Fruit fly (Drosophila melanogaster) whole organism, prepupa: ENCODE data around the gene CG31548.

Source experiments
- CG10631 ChIP-seq: fragments of 200-800 bp; sonication (Bioruptor generic); optimal IDR thresholded peaks from 2 replicates; lab custom pipeline; 2016; ENCODE audit warnings: missing biosample characterization, missing genetic modification characterization
- CG11762 ChIP-seq: fragments of 200-800 bp; sonication (Bioruptor generic); optimal IDR thresholded peaks from 3 replicates; lab custom pipeline; 2016; ENCODE audit warnings: missing biosample characterization, missing genetic modification characterization; ENCODE audit not compliant: insufficient read depth
- CG11902 ChIP-seq: fragments of 200-800 bp; sonication (Bioruptor generic); optimal IDR thresholded peaks from 3 replicates; lab custom pipeline; 2016; ENCODE audit warnings: missing biosample characterization, missing genetic modification characterization
- CG15336 ChIP-seq: fragments of 200-800 bp; sonication (Bioruptor generic); IDR thresholded peaks from 2 replicates; pipeline ENCODE4 v1.3.6; 2022; ENCODE audit warnings: missing biosample characterization, missing genetic modification characterization
- CG16779 ChIP-seq: fragments of 200-800 bp; sonication (Bioruptor generic); optimal IDR thresholded peaks from 3 replicates; lab custom pipeline; 2017; ENCODE audit warnings: missing biosample characterization, mild to moderate bottlenecking, missing genetic modification characterization
- CG3032 ChIP-seq: fragments of 200-800 bp; optimal IDR thresholded peaks from 2 replicates; lab custom pipeline; 2019; ENCODE audit warnings: missing biosample characterization, mild to moderate bottlenecking, missing genetic modification characterization, moderate library complexity
- CG31627 ChIP-seq: fragments of 200-800 bp; sonication (Bioruptor generic); optimal IDR thresholded peaks from 3 replicates; lab custom pipeline; 2016; ENCODE audit warnings: missing biosample characterization, missing genetic modification characterization
- CG32006 ChIP-seq: fragments of 200-800 bp; sonication (Bioruptor generic); optimal IDR thresholded peaks from 3 replicates; lab custom pipeline; 2017; ENCODE audit warnings: missing biosample characterization, mild to moderate bottlenecking, missing genetic modification characterization
- CG3919 ChIP-seq: fragments of 200-800 bp; sonication (Bioruptor generic); optimal IDR thresholded peaks from 3 replicates; lab custom pipeline; 2016; ENCODE audit warnings: missing biosample characterization, missing genetic modification characterization
- CG4318 ChIP-seq: fragments of 200-800 bp; sonication (Bioruptor generic); optimal IDR thresholded peaks from 3 replicates; lab custom pipeline; 2017; ENCODE audit warnings: missing biosample characterization, mild to moderate bottlenecking, missing genetic modification characterization
- CG6163 ChIP-seq: fragments of 200-800 bp; sonication (Bioruptor generic); IDR thresholded peaks from 3 replicates; pipeline ENCODE4 v1.3.6; 2022; ENCODE audit warnings: missing biosample characterization, missing genetic modification characterization
- CG6792 ChIP-seq: fragments of 200-800 bp; sonication (Bioruptor generic); optimal IDR thresholded peaks from 3 replicates; lab custom pipeline; 2016; ENCODE audit warnings: missing biosample characterization, missing genetic modification characterization
- CG6854 ChIP-seq: fragments of 200-800 bp; sonication (Bioruptor generic); optimal IDR thresholded peaks from 2 replicates; lab custom pipeline; 2017; ENCODE audit warnings: missing biosample characterization, mild to moderate bottlenecking, missing genetic modification characterization
- CG7368 ChIP-seq: fragments of 200-800 bp; sonication (Bioruptor generic); optimal IDR thresholded peaks from 3 replicates; lab custom pipeline; 2016; ENCODE audit warnings: missing biosample characterization, missing genetic modification characterization
- CG8119 ChIP-seq: fragments of 200-800 bp; sonication (Bioruptor generic); IDR thresholded peaks from 3 replicates; pipeline ENCODE4 v1.3.6; 2022; ENCODE audit warnings: missing biosample characterization, missing genetic modification characterization
- CG8319 ChIP-seq: fragments of 200-800 bp; sonication (Bioruptor generic); optimal IDR thresholded peaks from 3 replicates; lab custom pipeline; 2016; ENCODE audit warnings: missing biosample characterization, missing genetic modification characterization
- CG8632 ChIP-seq: fragments of 200-800 bp; sonication (Bioruptor generic); optimal IDR thresholded peaks from 3 replicates; lab custom pipeline; 2016; ENCODE audit warnings: missing biosample characterization, missing genetic modification characterization
- CG9139 ChIP-seq: fragments of 200-800 bp; sonication (Bioruptor generic); optimal IDR thresholded peaks from 3 replicates; lab custom pipeline; 2017; ENCODE audit warnings: missing biosample characterization, mild to moderate bottlenecking, missing genetic modification characterization
- Eip75B ChIP-seq: fragments of 200-800 bp; sonication (Bioruptor generic); optimal IDR thresholded peaks from 3 replicates; lab custom pipeline; 2016; ENCODE audit warnings: missing biosample characterization, missing genetic modification characterization
- Eip78C ChIP-seq: fragments of 200-800 bp; sonication (Bioruptor generic); peaks from one replicate; lab custom pipeline; 2016; ENCODE audit warnings: missing biosample characterization, missing genetic modification characterization
- Eip93F ChIP-seq: fragments of 200-800 bp; sonication (Bioruptor generic); optimal IDR thresholded peaks from 2 replicates; lab custom pipeline; 2016; ENCODE audit warnings: missing biosample characterization, mild to moderate bottlenecking, missing genetic modification characterization
- Ets21C ChIP-seq: fragments of 200-800 bp; sonication (Bioruptor generic); optimal IDR thresholded peaks from 3 replicates; lab custom pipeline; 2016; ENCODE audit warnings: missing biosample characterization, missing genetic modification characterization
- Ets96B ChIP-seq: fragments of 200-800 bp; optimal IDR thresholded peaks from 2 replicates; lab custom pipeline; 2019; ENCODE audit warnings: missing biosample characterization, mild to moderate bottlenecking, missing genetic modification characterization, moderate library complexity
- Gug ChIP-seq: fragments of 200-800 bp; sonication (Bioruptor generic); IDR thresholded peaks from 2 replicates; pipeline ENCODE4 v1.3.6; 2022; ENCODE audit warnings: missing biosample characterization, missing genetic modification characterization
- Hr39 ChIP-seq: fragments of 200-800 bp; sonication (Bioruptor generic); optimal IDR thresholded peaks from 2 replicates; lab custom pipeline; 2016; ENCODE audit warnings: missing biosample characterization, missing genetic modification characterization
- Met ChIP-seq: fragments of 200-800 bp; sonication (Bioruptor generic); optimal IDR thresholded peaks from 3 replicates; lab custom pipeline; 2016; ENCODE audit warnings: missing biosample characterization, missing genetic modification characterization
- OdsH ChIP-seq: fragments of 200-800 bp; sonication (Bioruptor generic); optimal IDR thresholded peaks from 3 replicates; lab custom pipeline; 2016; ENCODE audit warnings: missing biosample characterization, missing genetic modification characterization
- Smox ChIP-seq: fragments of 200-800 bp; sonication (Bioruptor generic); optimal IDR thresholded peaks from 3 replicates; lab custom pipeline; 2016; ENCODE audit warnings: missing biosample characterization, missing genetic modification characterization
- Sox14 ChIP-seq: fragments of 200-800 bp; sonication (Bioruptor generic); optimal IDR thresholded peaks from 3 replicates; lab custom pipeline; 2016; ENCODE audit warnings: missing biosample characterization, missing genetic modification characterization
- Sox15 ChIP-seq: fragments of 200-800 bp; sonication (Bioruptor generic); optimal IDR thresholded peaks from 3 replicates; lab custom pipeline; 2016; ENCODE audit warnings: missing biosample characterization, missing genetic modification characterization
- achi ChIP-seq: fragments of 200-800 bp; sonication (Bioruptor generic); optimal IDR thresholded peaks from 3 replicates; lab custom pipeline; 2016; ENCODE audit warnings: missing biosample characterization, missing genetic modification characterization
- acj6 ChIP-seq: fragments of 200-800 bp; sonication (Bioruptor generic); optimal IDR thresholded peaks from 3 replicates; lab custom pipeline; 2016; ENCODE audit warnings: missing biosample characterization, missing genetic modification characterization
- cyc ChIP-seq: fragments of 200-800 bp; sonication (Bioruptor generic); optimal IDR thresholded peaks from 3 replicates; lab custom pipeline; 2016; ENCODE audit warnings: missing biosample characterization, missing genetic modification characterization
- dac ChIP-seq: fragments of 200-800 bp; sonication (Bioruptor generic); optimal IDR thresholded peaks from 2 replicates; lab custom pipeline; 2017; ENCODE audit warnings: missing biosample characterization, mild to moderate bottlenecking, missing genetic modification characterization
- dsx ChIP-seq: fragments of 200-800 bp; optimal IDR thresholded peaks from 3 replicates; lab custom pipeline; 2019; ENCODE audit warnings: missing biosample characterization, mild to moderate bottlenecking, missing genetic modification characterization, moderate library complexity; ENCODE audit not compliant: poor library complexity, severe bottlenecking
- eg ChIP-seq: fragments of 200-800 bp; sonication (Bioruptor generic); IDR thresholded peaks from 3 replicates; pipeline ENCODE4 v1.3.6; 2022; ENCODE audit warnings: missing biosample characterization, missing genetic modification characterization
- fd85E ChIP-seq: fragments of 200-800 bp; sonication (Bioruptor generic); optimal IDR thresholded peaks from 3 replicates; lab custom pipeline; 2016; ENCODE audit warnings: missing biosample characterization, missing genetic modification characterization
- fkh ChIP-seq: fragments of 200-800 bp; sonication (Bioruptor generic); optimal IDR thresholded peaks from 3 replicates; lab custom pipeline; 2017; ENCODE audit warnings: missing biosample characterization, mild to moderate bottlenecking, missing genetic modification characterization, moderate library complexity
- lz ChIP-seq: fragments of 200-800 bp; sonication (Bioruptor generic); optimal IDR thresholded peaks from 3 replicates; lab custom pipeline; 2016; ENCODE audit warnings: missing biosample characterization, missing genetic modification characterization
- net ChIP-seq: fragments of 200-800 bp; sonication (Bioruptor generic); optimal IDR thresholded peaks from 3 replicates; lab custom pipeline; 2016; ENCODE audit warnings: missing biosample characterization, missing genetic modification characterization
- salr ChIP-seq, 2 experiments: fragments of 200-800 bp; sonication (Bioruptor generic); optimal IDR thresholded peaks; 3 replicates each; lab custom pipeline; 2016 to 2018; ENCODE audit warnings: missing biosample characterization in 2 of 2, missing genetic modification characterization in 2 of 2, mild to moderate bottlenecking in 1 of 2
- spab ChIP-seq: fragments of 200-800 bp; sonication (Bioruptor generic); optimal IDR thresholded peaks from 2 replicates; lab custom pipeline; 2017; ENCODE audit warnings: missing biosample characterization, mild to moderate bottlenecking, missing genetic modification characterization, missing genetic modification reagents
- ss ChIP-seq, 2 experiments: fragments of 200-800 bp; sonication (Bioruptor generic); optimal IDR thresholded peaks; 2 replicates in 1 of 2; 3 replicates in 1 of 2; lab custom pipeline; 2017 to 2018; ENCODE audit warnings: mild to moderate bottlenecking in 2 of 2, missing biosample characterization in 2 of 2, missing genetic modification characterization in 2 of 2, moderate library complexity in 1 of 2
- svp ChIP-seq: fragments of 200-800 bp; sonication (Bioruptor generic); peaks from one replicate; lab custom pipeline; 2016; ENCODE audit warnings: missing biosample characterization, missing genetic modification characterization
- topi ChIP-seq: fragments of 200-800 bp; sonication (Bioruptor generic); optimal IDR thresholded peaks from 3 replicates; lab custom pipeline; 2016; ENCODE audit warnings: missing biosample characterization, missing genetic modification characterization
- vri ChIP-seq: fragments of 200-800 bp; sonication (Bioruptor generic); optimal IDR thresholded peaks from 3 replicates; lab custom pipeline; 2016; ENCODE audit warnings: missing biosample characterization, mild to moderate bottlenecking, missing genetic modification characterization

The CG31548 gene

dm6 chr3R:5620387-5620956 lies 16.2 kb downstream of the CG31548 start (continued):
- TF ChIP-seq fkh (GFP tag; lab: Kevin White, UChicago) (peak; percentile 81), Eip78C (peak; percentile 92), salr (GFP tag; optimal IDR thresholded peaks at IDR 0.05; lab: Kevin White, UChicago) (peak; percentile 18 to 78), dsx (GFP tag; lab: Kevin White, UChicago) (no peak), Sox15 (GFP tag; lab: Kevin White, UChicago) (peak; percentile 54), CG8632 (GFP tag; lab: Kevin White, UChicago) (peak; percentile 65), CG15336 (GFP tag; lab: Robert Waterston, UW) (no peak), Smox (GFP tag; lab: Kevin White, UChicago) (peak; percentile 66), CG4318 (GFP tag; lab: Kevin White, UChicago) (peak; percentile 73), CG3032 (tag; lab: Kevin White, UChicago) (peak; percentile 23), CG6854 (GFP tag; lab: Kevin White, UChicago) (no peak), spab (GFP tag; lab: Kevin White, UChicago) (peak; percentile 48), CG16779 (tag; lab: Kevin White, UChicago) (peak; percentile 16), Ets96B (peak; percentile 55), CG11902 (GFP tag; lab: Kevin White, UChicago) (peak; percentile 57), OdsH (GFP tag; lab: Kevin White, UChicago) (peak; percentile 58), cyc (GFP tag; lab: Kevin White, UChicago) (peak; percentile 70), eg (GFP tag; lab: Robert Waterston, UW) (peak; percentile 65), CG11762 (GFP tag; lab: Kevin White, UChicago) (peak; percentile 14), Gug (peak; percentile 51), CG6792 (peak; percentile 55), Ets21C (peak; percentile 19), CG3919 (GFP tag; lab: Kevin White, UChicago) (peak; percentile 75), Hr39 (GFP tag; lab: Kevin White, UChicago) (peak; percentile 61), CG10631 (GFP tag; lab: Kevin White, UChicago) (peak; percentile 60), Eip75B (GFP tag; lab: Kevin White, UChicago) (peak; percentile 67)

- TF ChIP-seq CG10631 (GFP tag; lab: Kevin White, UChicago) (no peak), CG16779 (tag; lab: Kevin White, UChicago) (no peak), achi (peak; percentile 18), Sox14 (GFP tag; lab: Kevin White, UChicago) (peak; percentile 74), OdsH (GFP tag; lab: Kevin White, UChicago) (peak; percentile 49), svp (peak; percentile 66), Eip93F (GFP tag; lab: Kevin White, UChicago) (no peak), salr (GFP tag; optimal IDR thresholded peaks at IDR 0.05; lab: Kevin White, UChicago) (no peak), CG7368 (GFP tag; lab: Kevin White, UChicago) (no peak), CG6163 (GFP tag; lab: Robert Waterston, UW) (peak; percentile 72), CG6792 (peak; percentile 24), CG8319 (GFP tag; lab: Kevin White, UChicago) (no peak), Hr39 (GFP tag; lab: Kevin White, UChicago) (peak; percentile 51), dac (GFP tag; lab: Kevin White, UChicago) (peak; percentile 22), CG4318 (GFP tag; lab: Kevin White, UChicago) (no peak), Eip78C (peak; percentile 76), CG9139 (no peak), net (GFP tag; lab: Kevin White, UChicago) (peak; percentile 27), fd85E (GFP tag; lab: Kevin White, UChicago) (no peak), acj6 (GFP tag; lab: Kevin White, UChicago) (peak; percentile 45), spab (GFP tag; lab: Kevin White, UChicago) (no peak), Eip75B (GFP tag; lab: Kevin White, UChicago) (peak; percentile 52), CG8119 (peak; percentile 59; the same call in 2 of the 3 replicates), Met (GFP tag; lab: Kevin White, UChicago) (peak; percentile 52), CG11902 (GFP tag; lab: Kevin White, UChicago) (peak; percentile 34), vri (GFP tag; lab: Kevin White, UChicago) (no peak), ss (GFP tag; optimal IDR thresholded peaks at IDR 0.05; lab: Kevin White, UChicago) (no peak), CG3919 (GFP tag; lab: Kevin White, UChicago) (peak; percentile 57), CG15336 (GFP tag; lab: Robert Waterston, UW) (peak; percentile 57), CG6854 (GFP tag; lab: Kevin White, UChicago) (no peak), topi (GFP tag; lab: Kevin White, UChicago) (peak; percentile 50), lz (peak; percentile 40), CG32006 (peak; percentile 68), CG31627 (GFP tag; lab: Kevin White, UChicago) (peak; percentile 47), fkh (GFP tag; lab: Kevin White, UChicago) (no peak)
Observed at dm6 chr3R:5617923-5618623, 18.6 kb downstream of the CG31548 start.
